Worm (Caenorhabditis elegans) whole organism, young adult: ENCODE data around the gene his-32.

ENCODE experiments used
- F52B5.7 ChIP-seq: sonication (generic microtip); optimal IDR thresholded peaks from 2 replicates; lab custom pipeline; 2016; ENCODE audit warnings: mild to moderate bottlenecking, missing genetic modification characterization, missing compliant biosample characterization
- ama-1 ChIP-seq, 3 experiments: fragments of 150-350 bp in 1 of 3; sonication (generic microtip) in 2 of 3; optimal IDR thresholded peaks; 2 replicates each; lab custom pipeline; 2014 to 2018; ENCODE audit warnings: missing biosample characterization in 2 of 3, missing genetic modification characterization in 2 of 3, missing genetic modification reagents in 2 of 3
- ceh-91 ChIP-seq: fragments of 200-800 bp; sonication (Bioruptor generic); IDR thresholded peaks from 2 replicates; pipeline ENCODE4 v1.3.6; 2022; ENCODE audit warnings: missing genetic modification reagents, missing genetic modification characterization, missing compliant biosample characterization
- dox-1 ChIP-seq: fragments of 200-800 bp; sonication (Bioruptor generic); IDR thresholded peaks from 2 replicates; pipeline ENCODE4 v1.3.6; 2022; ENCODE audit warnings: missing genetic modification reagents, missing genetic modification characterization, missing compliant biosample characterization
- egrh-3 ChIP-seq: fragments of 200-800 bp; sonication (Bioruptor generic); IDR thresholded peaks from 2 replicates; pipeline ENCODE4 v1.3.6; 2022; ENCODE audit warnings: missing genetic modification reagents, missing genetic modification characterization, missing compliant biosample characterization
- hrde-1 ChIP-seq: sonication (generic microtip); optimal IDR thresholded peaks from 2 replicates; lab custom pipeline; 2016; ENCODE audit warnings: missing genetic modification characterization, mild to moderate bottlenecking, missing compliant biosample characterization, moderate library complexity, missing genotype, missing genetic modification reagents, borderline replicate concordance
- madf-6 ChIP-seq: fragments of 200-800 bp; sonication (Bioruptor generic); IDR thresholded peaks from 2 replicates; pipeline ENCODE4 v1.3.6; 2022; ENCODE audit warnings: missing genetic modification reagents, missing genetic modification characterization, missing compliant biosample characterization
- mcd-1 ChIP-seq: fragments of 200-800 bp; sonication (Bioruptor generic); IDR thresholded peaks from 2 replicates; pipeline ENCODE4 v1.3.6; 2022; ENCODE audit warnings: missing genetic modification reagents, missing genetic modification characterization, missing compliant biosample characterization
- pbrm-1 ChIP-seq: fragments of 200-800 bp; sonication (Bioruptor generic); IDR thresholded peaks from 2 replicates; pipeline ENCODE4 v1.3.6; 2022; ENCODE audit warnings: missing genetic modification reagents, missing genetic modification characterization, missing compliant biosample characterization
- snpc-4 ChIP-seq, 5 experiments: fragments of 150-350 bp in 1 of 5; sonication (generic microtip) in 4 of 5; optimal IDR thresholded peaks; 2 replicates each; lab custom pipeline; 2014 to 2018; ENCODE audit warnings: missing genetic modification characterization in 5 of 5, missing biosample characterization in 3 of 5, antibody characterized with exemption in 2 of 5, mild to moderate bottlenecking in 2 of 5, missing compliant biosample characterization in 2 of 5, missing genotype in 2 of 5, moderate library complexity in 2 of 5, missing genetic modification reagents in 1 of 5

- TF ChIP-seq F52B5.7: no peak
- no peak for TF ChIP-seq pbrm-1 (GFP tag; lab: Robert Waterston, UW)
- TF ChIP-seq ceh-91 (GFP tag; lab: Robert Waterston, UW): no peak
- TF ChIP-seq hrde-1 (tag; lab: Kevin White, UChicago): no peak
- TF ChIP-seq ama-1 (optimal IDR thresholded peaks at IDR 0.05; lab: Kevin White, UChicago): no peak
- TF ChIP-seq ama-1 (GFP tag; optimal IDR thresholded peaks at IDR 0.05; lab: Kevin White, UChicago): no peak
- TF ChIP-seq egrh-3 (GFP tag; lab: Robert Waterston, UW): no peak
- no peak for TF ChIP-seq mcd-1 (GFP tag; lab: Robert Waterston, UW)
- no peak for TF ChIP-seq dox-1 (GFP tag; lab: Robert Waterston, UW)
- no peak for TF ChIP-seq madf-6
- TF ChIP-seq snpc-4 (GFP tag; optimal IDR thresholded peaks at IDR 0.05; lab: Kevin White, UChicago): no peak
- no peak for TF ChIP-seq snpc-4 (tag; optimal IDR thresholded peaks at IDR 0.05; lab: Kevin White, UChicago)
Measured at ce11 chrIV:8363163-8363562, 29.1 kb downstream of the his-32 start, which contains the start of gene D2096.12.
